Fruit fly (Drosophila melanogaster) whole organism, pupa: ENCODE measurements around the gene CG7548.

Experiments used
- CG13204 ChIP-seq: fragments of 200-800 bp; sonication (Bioruptor generic); optimal IDR thresholded peaks from 2 replicates; lab custom pipeline; 2018; ENCODE audit warnings: missing biosample characterization, mild to moderate bottlenecking, missing genetic modification characterization, moderate library complexity
- CG8301 ChIP-seq: fragments of 200-800 bp; sonication (Bioruptor generic); optimal IDR thresholded peaks from 2 replicates; lab custom pipeline; 2018; ENCODE audit warnings: missing biosample characterization, mild to moderate bottlenecking, missing genetic modification characterization

dm6 chr3L:7539736-7540135 is 33.7 kb upstream of the CG7548 start, which contains the start of gene CG16998:
- TF ChIP-seq CG13204 (GFP tag; lab: Kevin White, UChicago) = no peak
- no peak for TF ChIP-seq CG8301 (tag; lab: Kevin White, UChicago)
